Worm (Caenorhabditis elegans) whole organism, L4/young adult: ENCODE results near the gene Y77E11A.12.

Experiments used
- W03F9.2 ChIP-seq: fragments of 150-350 bp; optimal IDR thresholded peaks from 2 replicates; lab custom pipeline; 2014; ENCODE audit warnings: missing biosample characterization, missing genetic modification characterization
- dao-5 ChIP-seq: sonication (generic microtip); optimal IDR thresholded peaks from 2 replicates; lab custom pipeline; 2016; ENCODE audit warnings: missing genotype, missing genetic modification characterization, moderate library complexity, missing compliant biosample characterization
- him-1 ChIP-seq: sonication (generic microtip); optimal IDR thresholded peaks from 2 replicates; lab custom pipeline; 2016; ENCODE audit warnings: missing genotype, missing genetic modification reagents, missing genetic modification characterization, missing compliant biosample characterization

Y77E11A.12 gene

ce11 chrIV:1452480-1452879, 22.4 kb downstream of the Y77E11A.12 start:
- TF ChIP-seq him-1 (no peak), W03F9.2 (tag; lab: Kevin White, UChicago) (no peak), dao-5 (tag; lab: Kevin White, UChicago) (no peak)

DNA sequence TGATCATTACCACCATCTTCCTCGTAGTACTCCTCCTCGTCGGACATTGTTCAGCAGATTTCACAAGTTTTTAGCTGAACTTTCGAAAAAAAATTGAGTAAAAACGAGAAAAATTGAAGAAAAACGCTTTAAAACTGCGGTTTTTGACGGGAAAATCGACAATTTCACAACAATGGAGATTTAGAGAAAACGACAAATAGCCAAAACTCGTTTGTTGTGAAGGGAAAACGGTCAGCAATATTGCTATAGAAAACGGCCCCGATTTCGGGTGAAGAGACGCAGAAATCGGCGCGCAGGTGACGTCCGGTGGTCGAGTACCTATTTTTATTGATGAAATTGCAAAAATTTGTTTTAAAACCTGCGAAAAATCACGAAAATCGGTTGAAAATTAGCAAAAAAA, 29.0 kb downstream of the Y77E11A.12 start, which contains the start of gene clp-7:
Gene clp-7, minus strand, starts transcription at position 47 of the 400 bp plus-strand sequence.
- TF ChIP-seq W03F9.2 (tag; lab: Kevin White, UChicago) (no peak), dao-5 (tag; lab: Kevin White, UChicago) (no peak), him-1 (no peak)

ce11 chrIV:1443997-1444678, 30.8 kb downstream of the Y77E11A.12 start:
- no peak for TF ChIP-seq W03F9.2 (tag; lab: Kevin White, UChicago)
- TF ChIP-seq him-1 = no peak
- no peak for TF ChIP-seq dao-5 (tag; lab: Kevin White, UChicago)

DNA sequence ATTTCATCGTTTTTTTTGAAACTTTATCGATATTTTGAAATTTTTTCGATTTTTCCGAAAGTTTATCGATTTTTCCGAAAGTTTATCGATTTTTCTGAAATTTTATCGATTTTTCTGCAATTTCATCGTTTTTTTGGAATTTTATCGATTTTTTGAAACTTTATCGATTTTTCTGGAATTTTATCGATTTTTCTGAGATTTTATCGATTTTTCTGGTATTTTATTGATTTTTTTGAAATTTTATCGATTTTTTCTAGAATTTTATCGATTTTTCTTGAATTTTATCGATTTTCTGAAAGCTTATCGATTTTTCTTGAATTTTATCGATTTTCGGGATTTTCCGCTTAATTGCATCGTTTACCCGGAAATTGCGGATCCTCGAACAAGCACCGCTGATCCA, 31.4 kb downstream of the Y77E11A.12 start:
- no peak for TF ChIP-seq dao-5 (tag; lab: Kevin White, UChicago)
- TF ChIP-seq him-1 = no peak
- TF ChIP-seq W03F9.2 (tag; lab: Kevin White, UChicago) = no peak

DNA sequence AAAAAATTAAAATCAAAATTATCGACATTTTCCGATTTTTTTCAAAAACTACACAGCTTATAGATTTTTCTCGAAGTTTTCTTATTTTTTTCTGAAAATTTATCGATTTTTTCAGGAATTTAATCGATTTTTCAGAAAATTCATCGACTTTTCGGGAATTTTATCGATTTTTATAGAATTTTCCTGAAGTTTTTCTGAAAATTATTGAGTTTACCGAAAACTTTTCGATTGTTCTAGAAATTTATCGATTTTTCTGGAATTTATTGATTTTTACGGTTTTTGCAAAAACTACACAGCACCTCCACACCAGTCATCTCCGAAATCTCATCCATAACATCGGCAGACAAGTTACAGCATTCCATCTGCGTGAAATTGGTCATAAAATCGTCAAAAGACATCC, 37.3 kb downstream of the Y77E11A.12 start:
- TF ChIP-seq dao-5 (tag; lab: Kevin White, UChicago) (no peak), him-1 (no peak), W03F9.2 (tag; lab: Kevin White, UChicago) (no peak)

- no peak for TF ChIP-seq dao-5 (tag; lab: Kevin White, UChicago)
- TF ChIP-seq W03F9.2 (tag; lab: Kevin White, UChicago) = no peak
- no peak for TF ChIP-seq him-1
These were observed 39.8 kb downstream of the Y77E11A.12 start for ce11 chrIV:1435159-1435558.

DNA sequence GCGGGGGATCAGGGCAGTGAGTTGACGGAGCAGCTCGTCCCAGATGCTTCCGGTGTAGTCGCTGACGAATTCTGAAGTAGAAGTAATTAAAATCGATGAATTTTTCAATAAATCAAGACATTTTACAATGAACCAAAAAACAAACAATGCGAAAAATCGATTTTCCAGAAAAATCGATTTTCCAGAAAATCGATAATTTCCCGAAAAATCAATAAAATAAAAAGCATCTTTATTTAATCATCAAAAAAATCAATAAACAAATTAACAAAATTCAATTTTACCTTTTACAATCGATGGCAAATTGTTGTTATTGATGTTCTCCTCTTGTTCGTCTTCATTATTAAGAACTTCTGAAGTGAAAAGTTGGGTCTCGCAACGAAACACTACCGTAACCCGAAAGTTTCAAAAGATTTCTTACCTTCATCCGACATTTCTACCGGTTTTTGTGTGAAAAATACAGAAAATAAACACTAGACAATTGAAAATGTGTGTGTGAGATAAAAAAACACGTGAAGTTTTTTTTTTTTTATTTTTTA, 40.3 kb downstream of the Y77E11A.12 start, which contains the start of gene clp-6:
Gene clp-6, minus strand, starts transcription at position 486 of the 536 bp plus-strand sequence.
- TF ChIP-seq him-1 (no peak), W03F9.2 (tag; lab: Kevin White, UChicago) (no peak), dao-5 (tag; lab: Kevin White, UChicago) (no peak)

- TF ChIP-seq him-1 (no peak), W03F9.2 (tag; lab: Kevin White, UChicago) (no peak), dao-5 (tag; lab: Kevin White, UChicago) (no peak)
These were observed 40.9 kb downstream of the Y77E11A.12 start for ce11 chrIV:1433978-1434377.

DNA sequence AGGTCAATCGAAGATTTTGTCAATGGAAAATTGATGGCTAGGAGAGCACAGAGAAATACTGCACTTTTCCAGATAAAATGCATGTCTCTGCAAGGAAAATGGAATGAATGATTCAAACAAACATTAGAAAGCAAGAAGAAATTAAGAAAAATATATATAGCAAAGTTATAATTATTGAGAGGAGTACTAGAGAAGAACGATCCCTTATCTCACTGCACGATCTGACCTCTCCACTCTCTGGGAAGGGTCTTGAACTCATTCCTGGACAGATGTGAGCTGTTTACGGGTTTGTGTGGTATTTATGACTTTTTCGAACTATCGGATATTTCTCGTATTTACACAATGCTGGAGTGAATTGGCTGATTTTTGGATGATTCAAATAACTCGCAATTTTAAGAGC, 44.6 kb downstream of the Y77E11A.12 start, which contains the start of gene Y77E11A.23:
Gene Y77E11A.23, minus strand, starts transcription at position 107 of the 400 bp plus-strand sequence.
- TF ChIP-seq W03F9.2 (tag; lab: Kevin White, UChicago) (no peak), dao-5 (tag; lab: Kevin White, UChicago) (no peak), him-1 (no peak)

ce11 chrIV:1427283-1427682, 47.6 kb downstream of the Y77E11A.12 start, which contains the start of gene clec-171:
Gene clec-171 (minus strand): TSS chrIV:1427383.
- TF ChIP-seq W03F9.2 (tag; lab: Kevin White, UChicago) = no peak
- no peak for TF ChIP-seq dao-5 (tag; lab: Kevin White, UChicago)
- no peak for TF ChIP-seq him-1

ce11 chrIV:1424962-1425361, 49.9 kb downstream of the Y77E11A.12 start, which contains the start of gene Y77E11A.8:
Gene Y77E11A.8 (minus strand): TSS chrIV:1425062.
- TF ChIP-seq dao-5 (tag; lab: Kevin White, UChicago) (no peak), W03F9.2 (tag; lab: Kevin White, UChicago) (no peak), him-1 (no peak)

DNA sequence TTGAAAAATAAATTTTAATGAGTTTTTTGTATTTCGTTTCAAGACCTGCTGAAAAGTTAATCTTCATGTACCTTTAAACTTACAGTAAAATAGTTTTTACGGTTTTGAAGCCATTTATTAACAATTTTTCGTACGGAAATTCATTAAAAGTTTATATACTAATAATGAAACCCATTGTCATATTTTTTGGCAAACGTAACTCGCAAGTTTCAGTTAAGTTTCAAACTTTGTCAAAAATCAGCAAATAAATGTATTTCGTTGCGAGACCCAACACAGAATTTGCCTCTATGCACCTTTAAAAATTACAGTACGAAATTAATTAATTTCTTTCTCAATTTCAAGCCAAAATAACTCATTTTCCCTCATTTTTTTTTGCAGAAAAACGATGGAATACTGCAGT, 54.3 kb downstream of the Y77E11A.12 start, which contains the start of gene jtr-1:
Gene jtr-1, plus strand, starts transcription at position 327 of the 400 bp plus-strand sequence.
- TF ChIP-seq W03F9.2 (tag; lab: Kevin White, UChicago) (no peak), dao-5 (tag; lab: Kevin White, UChicago) (no peak), him-1 (no peak)

DNA sequence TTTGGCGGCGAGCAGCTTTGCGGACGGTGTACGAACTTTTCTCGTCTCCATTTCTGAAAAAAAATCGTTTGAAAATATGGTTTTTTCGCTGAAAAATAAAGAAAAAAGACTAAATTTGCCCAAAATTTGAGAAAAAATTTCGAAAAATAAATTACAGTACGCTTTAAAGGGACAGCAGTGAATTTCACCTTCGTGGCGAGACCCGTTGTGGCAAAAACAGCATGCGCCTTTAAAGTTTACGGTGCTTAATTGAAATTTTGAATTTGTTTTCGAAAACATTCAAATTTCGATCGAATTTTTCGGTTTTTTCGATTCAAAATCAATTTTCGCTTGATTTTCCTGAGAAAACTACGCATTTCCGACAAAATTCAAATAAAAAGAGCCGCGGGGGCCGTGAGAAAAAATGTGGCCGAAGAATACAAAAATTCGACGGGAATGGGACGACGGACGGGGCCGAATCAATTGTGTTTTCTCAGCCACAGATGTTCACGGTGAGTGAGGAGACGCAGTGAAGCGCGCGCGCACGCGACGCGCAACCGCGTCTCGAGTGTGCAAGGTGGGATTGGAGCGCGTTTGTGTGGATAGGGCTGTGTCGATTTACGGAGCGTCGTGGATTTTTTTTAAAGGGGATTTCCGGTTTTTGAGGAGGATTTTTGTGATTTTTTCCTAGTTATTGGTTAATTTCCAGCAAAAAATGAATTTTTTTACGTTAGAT, 55.0 kb downstream of the Y77E11A.12 start, which contains the start of gene Y77E11A.7:
Gene Y77E11A.7, minus strand, starts transcription at position 55 of the 715 bp plus-strand sequence.
- TF ChIP-seq W03F9.2 (tag; lab: Kevin White, UChicago) (peak; percentile 36), dao-5 (tag; lab: Kevin White, UChicago) (no peak), him-1 (peak; percentile 10)
